Fruit fly (Drosophila melanogaster) whole organism, embryonic: ENCODE results near the gene CG31960.
A peak's percentile ranks its signal among the peaks of the same experiment; 100 is the strongest.

Experiments used
- Abd-B ChIP-seq: fragments of 200-800 bp; sonication (Bioruptor generic); optimal IDR thresholded peaks from 2 replicates; lab custom pipeline; 2018; ENCODE audit warnings: missing biosample characterization, mild to moderate bottlenecking, missing genetic modification characterization, moderate library complexity
- CG10462 ChIP-seq: fragments of 200-800 bp; sonication (Bioruptor generic); optimal IDR thresholded peaks from 2 replicates; lab custom pipeline; 2016; ENCODE audit warnings: missing biosample characterization, missing genetic modification characterization
- CG11398 ChIP-seq: fragments of 200-800 bp; sonication (Bioruptor generic); optimal IDR thresholded peaks from 2 replicates; lab custom pipeline; 2016; ENCODE audit warnings: missing biosample characterization, missing genetic modification characterization
- CG13894 ChIP-seq: fragments of 200-800 bp; sonication (Bioruptor generic); optimal IDR thresholded peaks from 3 replicates; lab custom pipeline; 2018; ENCODE audit warnings: missing biosample characterization, mild to moderate bottlenecking, missing genetic modification characterization, moderate library complexity
- CG15269 ChIP-seq: fragments of 200-800 bp; sonication (Bioruptor generic); optimal IDR thresholded peaks from 2 replicates; lab custom pipeline; 2018; ENCODE audit warnings: missing biosample characterization, mild to moderate bottlenecking, missing genetic modification characterization, moderate library complexity
- CG15696 ChIP-seq: fragments of 200-800 bp; sonication (Bioruptor generic); optimal IDR thresholded peaks from 2 replicates; lab custom pipeline; 2019; ENCODE audit warnings: missing biosample characterization, mild to moderate bottlenecking, missing genetic modification characterization, moderate library complexity
- CG18262 ChIP-seq: fragments of 200-800 bp; optimal IDR thresholded peaks from 3 replicates; lab custom pipeline; 2019; ENCODE audit warnings: missing biosample characterization, mild to moderate bottlenecking, missing genetic modification characterization, moderate library complexity
- CG2712 ChIP-seq: fragments of 200-800 bp; optimal IDR thresholded peaks from 3 replicates; lab custom pipeline; 2019; ENCODE audit warnings: missing biosample characterization, mild to moderate bottlenecking, missing genetic modification characterization, moderate library complexity
- CG2889 ChIP-seq: fragments of 200-800 bp; sonication (Bioruptor generic); IDR thresholded peaks from 3 replicates; pipeline ENCODE4 v1.3.6; 2022; ENCODE audit warnings: missing biosample characterization, missing genetic modification characterization
- CG31388 ChIP-seq: fragments of 200-800 bp; sonication (Bioruptor generic); optimal IDR thresholded peaks from 2 replicates; lab custom pipeline; 2016; ENCODE audit warnings: missing biosample characterization, missing genetic modification characterization
- CG42726 ChIP-seq: fragments of 200-800 bp; sonication (Bioruptor generic); IDR thresholded peaks from 2 replicates; pipeline ENCODE4 v1.3.6; 2022; ENCODE audit warnings: missing biosample characterization, missing genetic modification characterization; ENCODE audit not compliant: partially characterized antibody
- CG4282 ChIP-seq: fragments of 200-800 bp; sonication (Bioruptor generic); optimal IDR thresholded peaks from 2 replicates; lab custom pipeline; 2016; ENCODE audit warnings: missing biosample characterization, missing genetic modification characterization
- CG5180 ChIP-seq: fragments of 200-800 bp; sonication (Bioruptor generic); optimal IDR thresholded peaks from 3 replicates; lab custom pipeline; 2017; ENCODE audit warnings: missing biosample characterization, missing genetic modification characterization, mild to moderate bottlenecking, moderate library complexity, missing genetic modification reagents
- CG6689 ChIP-seq: fragments of 200-800 bp; sonication (Bioruptor generic); IDR thresholded peaks from 2 replicates; pipeline ENCODE4 v1.3.6; 2022; ENCODE audit warnings: missing biosample characterization, missing genetic modification characterization
- CG7928 ChIP-seq: fragments of 200-800 bp; sonication (Bioruptor generic); optimal IDR thresholded peaks from 2 replicates; lab custom pipeline; 2017; ENCODE audit warnings: missing biosample characterization, mild to moderate bottlenecking, missing genetic modification characterization
- CG9437 ChIP-seq: fragments of 200-800 bp; sonication (Bioruptor generic); optimal IDR thresholded peaks from 2 replicates; lab custom pipeline; 2018; ENCODE audit warnings: missing biosample characterization, mild to moderate bottlenecking, missing genetic modification characterization
- D19A ChIP-seq: fragments of 200-800 bp; optimal IDR thresholded peaks from 3 replicates; lab custom pipeline; 2019; ENCODE audit warnings: missing biosample characterization, mild to moderate bottlenecking, missing genetic modification characterization, moderate library complexity
- Deaf1 ChIP-seq: fragments of 200-800 bp; optimal IDR thresholded peaks from 3 replicates; lab custom pipeline; 2019; ENCODE audit warnings: missing biosample characterization, mild to moderate bottlenecking, missing genetic modification characterization, moderate library complexity
- Dip2 ChIP-seq: fragments of 200-800 bp; sonication (Bioruptor generic); IDR thresholded peaks from 2 replicates; pipeline ENCODE4 v1.3.6; 2022; ENCODE audit warnings: missing biosample characterization, missing genetic modification characterization
- Dp ChIP-seq: fragments of 200-800 bp; sonication (Bioruptor generic); optimal IDR thresholded peaks from 2 replicates; lab custom pipeline; 2018; ENCODE audit warnings: missing biosample characterization, mild to moderate bottlenecking, missing genetic modification characterization, moderate library complexity
- ERR ChIP-seq: fragments of 200-800 bp; sonication (Bioruptor generic); optimal IDR thresholded peaks from 2 replicates; lab custom pipeline; 2016; ENCODE audit warnings: missing biosample characterization, missing genetic modification characterization
- Fer1 ChIP-seq: fragments of 200-800 bp; sonication (Bioruptor generic); optimal IDR thresholded peaks from 2 replicates; lab custom pipeline; 2017; ENCODE audit warnings: missing biosample characterization, mild to moderate bottlenecking, missing genetic modification characterization
- HmgD ChIP-seq: fragments of 200-800 bp; sonication (Bioruptor generic); optimal IDR thresholded peaks from 3 replicates; lab custom pipeline; 2016; ENCODE audit warnings: missing biosample characterization, missing genetic modification characterization
- Hr3 ChIP-seq: fragments of 200-800 bp; sonication (Bioruptor generic); optimal IDR thresholded peaks from 3 replicates; lab custom pipeline; 2016; ENCODE audit warnings: missing biosample characterization, missing genetic modification characterization
- Hr51 ChIP-seq, 2 experiments: fragments of 200-800 bp; sonication (Bioruptor generic); optimal IDR thresholded peaks; 2 replicates in 1 of 2; 3 replicates in 1 of 2; lab custom pipeline; 2016 to 2018; ENCODE audit warnings: missing biosample characterization in 2 of 2, missing genetic modification characterization in 2 of 2, mild to moderate bottlenecking in 1 of 2, moderate library complexity in 1 of 2
- Max ChIP-seq: fragments of 200-800 bp; sonication (Bioruptor generic); optimal IDR thresholded peaks from 2 replicates; lab custom pipeline; 2016; ENCODE audit warnings: missing biosample characterization, mild to moderate bottlenecking, missing genetic modification characterization
- Med ChIP-seq: fragments of 200-800 bp; sonication (Bioruptor generic); peaks from one replicate; lab custom pipeline; 2016; ENCODE audit warnings: missing biosample characterization, missing genetic modification characterization, mild to moderate bottlenecking, inconsistent platforms, moderate library complexity
- Meics ChIP-seq: fragments of 200-800 bp; sonication (Bioruptor generic); optimal IDR thresholded peaks from 2 replicates; lab custom pipeline; 2017; ENCODE audit warnings: missing biosample characterization, mild to moderate bottlenecking, missing genetic modification characterization
- Mes4 ChIP-seq: fragments of 200-800 bp; sonication (Bioruptor generic); optimal IDR thresholded peaks from 2 replicates; lab custom pipeline; 2016; ENCODE audit warnings: missing biosample characterization, missing genetic modification characterization
- Rfx ChIP-seq: fragments of 200-800 bp; sonication (Bioruptor generic); IDR thresholded peaks from 2 replicates; pipeline ENCODE4 v1.3.6; 2022; ENCODE audit warnings: missing biosample characterization, missing genetic modification characterization
- Sry-δ ChIP-seq: fragments of 200-800 bp; sonication (Bioruptor generic); optimal IDR thresholded peaks from 2 replicates; lab custom pipeline; 2016; ENCODE audit warnings: missing biosample characterization, missing genetic modification characterization
- Ssrp ChIP-seq: fragments of 200-800 bp; sonication (Bioruptor generic); optimal IDR thresholded peaks from 2 replicates; lab custom pipeline; 2018; ENCODE audit warnings: missing biosample characterization, mild to moderate bottlenecking, missing genetic modification characterization, moderate library complexity
- Taf1 ChIP-seq: fragments of 200-800 bp; sonication (Bioruptor generic); IDR thresholded peaks from 2 replicates; pipeline ENCODE4 v1.3.6; 2022; ENCODE audit warnings: missing biosample characterization, missing genetic modification characterization
- bab2 ChIP-seq: fragments of 200-800 bp; sonication (Bioruptor generic); optimal IDR thresholded peaks from 2 replicates; lab custom pipeline; 2016; ENCODE audit warnings: missing biosample characterization, missing genetic modification characterization
- chm ChIP-seq: fragments of 200-800 bp; sonication (Bioruptor generic); IDR thresholded peaks from 2 replicates; pipeline ENCODE4 v1.3.6; 2022; ENCODE audit warnings: missing biosample characterization, missing genetic modification characterization
- dati ChIP-seq: fragments of 200-800 bp; sonication (Bioruptor generic); IDR thresholded peaks from 2 replicates; pipeline ENCODE4 v1.3.6; 2022; ENCODE audit warnings: missing biosample characterization, missing genetic modification characterization
- disco-r ChIP-seq: fragments of 200-800 bp; sonication (Bioruptor generic); optimal IDR thresholded peaks from 2 replicates; lab custom pipeline; 2016; ENCODE audit warnings: missing biosample characterization, missing genetic modification characterization
- fd3F ChIP-seq: fragments of 200-800 bp; sonication (Bioruptor generic); optimal IDR thresholded peaks from 2 replicates; lab custom pipeline; 2018; ENCODE audit warnings: missing biosample characterization, mild to moderate bottlenecking, missing genetic modification characterization, moderate library complexity
- gem ChIP-seq: fragments of 200-800 bp; sonication (Bioruptor generic); optimal IDR thresholded peaks from 2 replicates; lab custom pipeline; 2019; ENCODE audit warnings: missing biosample characterization, mild to moderate bottlenecking, missing genetic modification characterization, moderate library complexity
- gro ChIP-seq: fragments of 200-800 bp; sonication (Bioruptor generic); optimal IDR thresholded peaks from 2 replicates; lab custom pipeline; 2016; ENCODE audit warnings: missing biosample characterization, missing genetic modification characterization
- kay ChIP-seq: fragments of 200-800 bp; sonication (Bioruptor generic); optimal IDR thresholded peaks from 2 replicates; lab custom pipeline; 2016; ENCODE audit warnings: missing biosample characterization, missing genetic modification characterization
- nmo ChIP-seq: fragments of 200-800 bp; sonication (Bioruptor generic); optimal IDR thresholded peaks from 2 replicates; lab custom pipeline; 2018; ENCODE audit warnings: missing biosample characterization, mild to moderate bottlenecking, missing genetic modification characterization, moderate library complexity
- prd ChIP-seq, 3 experiments: fragments of >200 bp in 2 of 3; fragments of 200-800 bp in 1 of 3; sonication (Bioruptor generic) in 1 of 3; optimal IDR thresholded peaks in 2 of 3; IDR thresholded peaks in 1 of 3; 2 replicates in 2 of 3; 3 replicates in 1 of 3; pipeline versions ENCODE4 v1.3.6 to Lab custom; 2017 to 2022; ENCODE audit warnings: missing biosample characterization in 1 of 3, missing genetic modification characterization in 1 of 3
- psq ChIP-seq: fragments of 200-800 bp; sonication (Bioruptor generic); optimal IDR thresholded peaks from 2 replicates; lab custom pipeline; 2017; ENCODE audit warnings: missing biosample characterization, missing genetic modification characterization
- schlank ChIP-seq: fragments of 200-800 bp; sonication (Bioruptor generic); optimal IDR thresholded peaks from 2 replicates; lab custom pipeline; 2018; ENCODE audit warnings: missing biosample characterization, mild to moderate bottlenecking, missing genetic modification characterization
- scrt ChIP-seq: fragments of 200-800 bp; sonication (Bioruptor generic); optimal IDR thresholded peaks from 2 replicates; lab custom pipeline; 2018; ENCODE audit warnings: missing biosample characterization, mild to moderate bottlenecking, missing genetic modification characterization, moderate library complexity
- slp2 ChIP-seq: fragments of 200-800 bp; sonication (Bioruptor generic); optimal IDR thresholded peaks from 2 replicates; lab custom pipeline; 2016; ENCODE audit warnings: missing biosample characterization, missing genetic modification characterization
- tll ChIP-seq, 2 experiments: fragments of 200-800 bp in 1 of 2; fragments of >200 bp in 1 of 2; sonication (Bioruptor generic) in 1 of 2; optimal IDR thresholded peaks; 2 replicates each; lab custom pipeline; 2017 to 2019; ENCODE audit warnings: missing biosample characterization in 2 of 2, missing genetic modification characterization in 2 of 2, mild to moderate bottlenecking in 1 of 2, moderate library complexity in 1 of 2
- tx ChIP-seq: fragments of 200-800 bp; sonication (Bioruptor generic); optimal IDR thresholded peaks from 2 replicates; lab custom pipeline; 2016; ENCODE audit warnings: missing biosample characterization, missing genetic modification characterization

CG31960 gene

DNA sequence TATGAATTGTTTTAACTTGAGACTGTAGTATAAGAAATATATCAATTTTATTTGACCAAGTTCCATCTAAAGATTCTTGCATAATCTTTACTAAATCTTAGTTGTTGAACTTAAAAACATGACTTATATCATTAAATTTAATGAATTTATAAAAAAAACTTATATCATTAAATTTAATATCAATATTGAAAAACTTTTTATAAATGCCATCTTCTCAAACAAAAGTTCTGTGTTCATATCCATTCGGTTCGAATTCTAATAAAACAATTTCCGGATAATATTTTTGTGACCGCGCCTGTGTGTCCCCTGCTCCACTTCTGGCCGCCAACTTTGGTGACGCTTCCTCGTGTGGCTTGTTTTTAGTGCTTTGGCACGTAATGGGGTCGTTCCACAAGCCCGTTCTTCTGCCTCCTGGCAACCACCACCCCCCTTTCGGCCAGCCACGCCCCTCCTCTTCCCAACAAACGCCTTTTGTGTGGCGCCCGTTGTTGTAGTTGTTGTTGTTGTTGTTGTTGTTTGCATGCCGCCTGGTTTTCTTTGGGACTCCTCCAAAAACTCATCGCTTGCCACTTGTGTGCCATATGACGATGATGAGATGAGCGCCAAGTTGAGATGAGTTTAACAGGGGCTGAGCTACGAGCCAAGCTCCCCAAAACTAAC, 47.6 kb upstream of the CG31960 start:
- TF ChIP-seq ERR (GFP tag; lab: Kevin White, UChicago) (no peak), Fer1 (GFP tag; lab: Kevin White, UChicago) (peak; percentile 15), Hr51 (GFP tag; optimal IDR thresholded peaks at IDR 0.05; lab: Kevin White, UChicago) (peak in 1 of 2 experiments; percentile 39), Abd-B (GFP tag; lab: Kevin White, UChicago) (no peak), CG2712 (tag; lab: Kevin White, UChicago) (peak; percentile 1), Max (no peak), gro (GFP tag; lab: Kevin White, UChicago) (no peak), fd3F (GFP tag; lab: Kevin White, UChicago) (no peak), CG11398 (no peak), Meics (GFP tag; lab: Kevin White, UChicago) (peak; percentile 3), slp2 (GFP tag; lab: Kevin White, UChicago) (no peak), kay (GFP tag; lab: Kevin White, UChicago) (no peak), CG15696 (no peak), CG13894 (tag; lab: Kevin White, UChicago) (peak; percentile 61), prd (optimal IDR thresholded peaks at IDR 0.05; lab: Kevin White, UChicago) (no peak), prd (GFP tag; IDR thresholded peaks at IDR 0.05; lab: Robert Waterston, UW) (no peak), disco-r (GFP tag; lab: Kevin White, UChicago) (no peak), tx (no peak), scrt (GFP tag; lab: Kevin White, UChicago) (no peak), nmo (peak; percentile 1), dati (GFP tag; lab: Robert Waterston, UW) (no peak), Med (GFP tag; lab: Kevin White, UChicago) (peak; percentile 12), Deaf1 (tag; lab: Kevin White, UChicago) (no peak), Mes4 (GFP tag; lab: Kevin White, UChicago) (no peak), schlank (no peak), psq (no peak), bab2 (GFP tag; lab: Kevin White, UChicago) (no peak), Dp (GFP tag; lab: Kevin White, UChicago) (no peak), gem (peak; percentile 53), HmgD (GFP tag; lab: Kevin White, UChicago) (no peak), CG31388 (GFP tag; lab: Kevin White, UChicago) (no peak), Hr3 (GFP tag; lab: Kevin White, UChicago) (peak; percentile 3), CG7928 (no peak), CG10462 (GFP tag; lab: Kevin White, UChicago) (no peak), CG9437 (GFP tag; lab: Kevin White, UChicago) (peak; percentile 1), chm (no peak), CG42726 (GFP tag; lab: Robert Waterston, UW) (no peak), CG2889 (GFP tag; lab: Robert Waterston, UW) (no peak), Dip2 (GFP tag; lab: Robert Waterston, UW) (no peak), CG5180 (GFP tag; lab: Kevin White, UChicago) (no peak), Sry-δ (GFP tag; lab: Kevin White, UChicago) (no peak), tll (GFP tag; optimal IDR thresholded peaks at IDR 0.05; lab: Kevin White, UChicago) (no peak), CG15269 (tag; lab: Kevin White, UChicago) (peak; percentile 1), Taf1 (no peak), Rfx (GFP tag; lab: Robert Waterston, UW) (peak; percentile 19; the same call in 1 of the 2 replicates), CG6689 (0 out of 2 replicates have a peak, but pooled peaks have one; percentile 11), D19A (no peak), Ssrp (peak; percentile 2), CG4282 (no peak), CG18262 (tag; lab: Kevin White, UChicago) (peak; percentile 18)
